Worm (Caenorhabditis elegans): ENCODE data around the gene Y38E10A.34.

Y38E10A.34 gene

ce11 chrII:12665019-12665418 is 34.0 kb downstream of the Y38E10A.34 start:
- TF ChIP-seq ref-1 (GFP tag; conservative IDR thresholded peaks at IDR 0.05) (no peak), klf-2 (GFP tag; conservative IDR thresholded peaks at IDR 0.05) (no peak), med-1 (GFP tag; optimal IDR thresholded peaks at IDR 0.05; ENCODE audit: insufficient read depth) (no peak), T22C8.4 (GFP tag; IDR thresholded peaks at IDR 0.05) (no peak), flt-1 (GFP tag; IDR thresholded peaks at IDR 0.05) (no peak), ztf-29 (GFP tag; IDR thresholded peaks at IDR 0.05) (no peak), cog-1 (tag; optimal IDR thresholded peaks at IDR 0.05) (no peak), ztf-23 (GFP tag; IDR thresholded peaks at IDR 0.05) (no peak), tab-1 (GFP tag; IDR thresholded peaks at IDR 0.05) (no peak)

DNA sequence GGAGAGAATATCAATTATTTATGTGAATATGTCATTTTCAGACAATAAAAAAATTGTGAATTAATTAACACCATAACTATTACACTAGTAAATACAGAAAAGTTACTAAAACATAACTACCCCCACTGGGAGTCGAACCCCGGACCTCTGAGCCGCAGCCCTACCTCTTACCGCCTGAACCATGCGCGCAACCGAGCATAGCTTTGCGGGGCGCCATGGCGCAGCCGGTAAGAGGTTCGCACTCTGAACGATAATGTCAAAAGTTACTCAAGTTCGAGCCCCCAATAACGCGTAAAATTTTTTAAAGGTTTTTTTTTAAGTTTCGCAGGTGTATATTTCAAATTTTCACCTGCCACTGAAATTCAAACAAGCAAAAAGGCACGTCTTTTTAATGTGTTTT is 35.1 kb downstream of the Y38E10A.34 start:
- TF ChIP-seq med-1 (GFP tag; optimal IDR thresholded peaks at IDR 0.05; ENCODE audit: insufficient read depth) (no peak), ref-1 (GFP tag; conservative IDR thresholded peaks at IDR 0.05) (no peak), T22C8.4 (GFP tag; IDR thresholded peaks at IDR 0.05) (no peak), tab-1 (GFP tag; IDR thresholded peaks at IDR 0.05) (no peak), ztf-23 (GFP tag; IDR thresholded peaks at IDR 0.05) (no peak), ztf-29 (GFP tag; IDR thresholded peaks at IDR 0.05) (no peak), cog-1 (tag; optimal IDR thresholded peaks at IDR 0.05) (no peak), flt-1 (GFP tag; IDR thresholded peaks at IDR 0.05) (no peak), klf-2 (GFP tag; conservative IDR thresholded peaks at IDR 0.05) (no peak)

DNA sequence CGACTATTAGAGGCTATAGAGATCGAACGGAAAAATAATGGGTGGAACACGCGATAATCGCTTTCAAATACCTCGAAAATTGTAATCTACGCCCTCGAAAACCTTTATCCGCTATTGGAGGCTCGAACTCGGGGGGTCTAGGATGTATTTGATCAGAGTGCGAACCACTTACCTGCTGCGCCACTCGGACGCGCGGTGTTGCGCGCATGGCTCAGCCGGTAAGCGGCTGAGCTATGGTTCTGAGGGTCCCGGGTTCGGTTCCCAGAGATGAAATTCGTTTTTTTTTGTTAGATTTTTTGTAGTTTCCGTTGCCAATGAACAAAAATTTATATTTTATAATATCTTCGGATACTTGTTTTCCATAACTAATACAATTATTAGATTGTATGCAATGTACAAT is 37.2 kb downstream of the Y38E10A.34 start:
- TF ChIP-seq flt-1 (GFP tag; IDR thresholded peaks at IDR 0.05) (no peak), klf-2 (GFP tag; conservative IDR thresholded peaks at IDR 0.05) (no peak), cog-1 (tag; optimal IDR thresholded peaks at IDR 0.05) (no peak), ref-1 (GFP tag; conservative IDR thresholded peaks at IDR 0.05) (no peak), ztf-29 (GFP tag; IDR thresholded peaks at IDR 0.05) (no peak), T22C8.4 (GFP tag; IDR thresholded peaks at IDR 0.05) (no peak), med-1 (GFP tag; optimal IDR thresholded peaks at IDR 0.05; ENCODE audit: insufficient read depth) (no peak), tab-1 (GFP tag; IDR thresholded peaks at IDR 0.05) (no peak), ztf-23 (GFP tag; IDR thresholded peaks at IDR 0.05) (no peak)

- TF ChIP-seq ref-1 (GFP tag; conservative IDR thresholded peaks at IDR 0.05) (no peak), T22C8.4 (GFP tag; IDR thresholded peaks at IDR 0.05) (no peak), cog-1 (tag; optimal IDR thresholded peaks at IDR 0.05) (no peak), flt-1 (GFP tag; IDR thresholded peaks at IDR 0.05) (no peak), ztf-23 (GFP tag; IDR thresholded peaks at IDR 0.05) (no peak), ztf-29 (GFP tag; IDR thresholded peaks at IDR 0.05) (no peak), tab-1 (GFP tag; IDR thresholded peaks at IDR 0.05) (no peak), med-1 (GFP tag; optimal IDR thresholded peaks at IDR 0.05; ENCODE audit: insufficient read depth) (no peak), klf-2 (GFP tag; conservative IDR thresholded peaks at IDR 0.05) (no peak)
Observed at ce11 chrII:12668874-12669273, 37.9 kb downstream of the Y38E10A.34 start.

ce11 chrII:12669342-12669741 is 38.4 kb downstream of the Y38E10A.34 start:
- TF ChIP-seq T22C8.4 (GFP tag; IDR thresholded peaks at IDR 0.05) (no peak), ztf-29 (GFP tag; IDR thresholded peaks at IDR 0.05) (no peak), ref-1 (GFP tag; conservative IDR thresholded peaks at IDR 0.05) (no peak), cog-1 (tag; optimal IDR thresholded peaks at IDR 0.05) (no peak), klf-2 (GFP tag; conservative IDR thresholded peaks at IDR 0.05) (no peak), tab-1 (GFP tag; IDR thresholded peaks at IDR 0.05) (no peak), ztf-23 (GFP tag; IDR thresholded peaks at IDR 0.05) (no peak), flt-1 (GFP tag; IDR thresholded peaks at IDR 0.05) (no peak), med-1 (GFP tag; optimal IDR thresholded peaks at IDR 0.05; ENCODE audit: insufficient read depth) (no peak)

- TF ChIP-seq T22C8.4 (GFP tag; IDR thresholded peaks at IDR 0.05) = no peak
- no peak for TF ChIP-seq flt-1 (GFP tag; IDR thresholded peaks at IDR 0.05)
- TF ChIP-seq cog-1 (tag; optimal IDR thresholded peaks at IDR 0.05) = no peak
- no peak for TF ChIP-seq med-1 (GFP tag; optimal IDR thresholded peaks at IDR 0.05; ENCODE audit: insufficient read depth)
- no peak for TF ChIP-seq ref-1 (GFP tag; conservative IDR thresholded peaks at IDR 0.05)
- no peak for TF ChIP-seq klf-2 (GFP tag; conservative IDR thresholded peaks at IDR 0.05)
- no peak for TF ChIP-seq ztf-23 (GFP tag; IDR thresholded peaks at IDR 0.05)
- TF ChIP-seq tab-1 (GFP tag; IDR thresholded peaks at IDR 0.05) = no peak
- no peak for TF ChIP-seq ztf-29 (GFP tag; IDR thresholded peaks at IDR 0.05)
Observed at ce11 chrII:12669882-12670281, 38.9 kb downstream of the Y38E10A.34 start.

DNA sequence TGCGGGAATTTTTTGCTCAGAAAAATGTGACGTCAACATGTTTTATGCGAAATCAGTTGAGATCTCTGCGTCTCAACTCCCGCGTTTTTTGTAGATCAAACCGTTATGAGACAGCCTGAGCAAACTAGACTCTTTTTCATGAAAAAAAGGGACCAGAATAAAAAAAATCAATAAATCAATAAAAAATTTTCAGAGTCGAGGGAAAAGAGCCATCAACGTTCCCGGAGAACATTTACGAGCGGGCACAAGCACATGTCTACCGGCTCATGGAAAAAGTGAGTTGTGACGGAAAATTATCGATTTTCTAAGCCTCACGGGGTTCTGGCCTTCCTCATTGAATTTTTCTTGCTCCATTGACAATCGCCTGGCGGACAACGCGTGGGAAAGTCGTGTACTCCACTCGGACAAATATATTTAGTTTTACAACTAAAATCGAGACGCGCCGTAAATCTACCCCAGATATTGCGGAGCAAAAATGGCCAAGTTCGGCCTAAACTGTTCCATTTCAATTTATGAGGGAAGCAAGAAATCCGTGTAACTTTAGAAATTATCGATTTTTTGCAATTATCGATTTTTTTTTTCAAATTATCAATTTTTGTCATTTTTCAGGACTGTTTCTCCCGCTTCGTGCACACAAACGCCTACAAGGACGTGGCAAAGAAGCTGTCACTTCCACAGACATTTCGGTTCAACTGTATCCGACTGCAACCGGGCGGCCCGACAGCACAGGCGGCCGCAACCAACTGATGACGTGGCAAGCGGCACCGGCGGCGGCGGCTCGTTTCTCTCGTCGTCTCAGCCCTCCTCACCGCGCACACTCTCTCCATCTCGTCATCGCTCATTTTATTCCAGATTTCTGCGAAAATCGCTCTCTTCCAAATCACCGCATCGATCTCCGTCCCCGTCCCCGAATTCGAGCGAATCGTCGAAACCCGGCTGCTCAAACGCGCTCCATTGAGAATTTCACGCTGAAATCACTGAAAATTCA is 40.2 kb downstream of the Y38E10A.34 start:
- TF ChIP-seq T22C8.4 (GFP tag; IDR thresholded peaks at IDR 0.05) (peak; percentile 73), med-1 (GFP tag; optimal IDR thresholded peaks at IDR 0.05; ENCODE audit: insufficient read depth) (no peak), cog-1 (tag; optimal IDR thresholded peaks at IDR 0.05) (no peak), ztf-29 (GFP tag; IDR thresholded peaks at IDR 0.05) (no peak), ref-1 (GFP tag; conservative IDR thresholded peaks at IDR 0.05) (no peak), flt-1 (GFP tag; IDR thresholded peaks at IDR 0.05) (peak; percentile 24; the same call in 1 of the 2 replicates), klf-2 (GFP tag; conservative IDR thresholded peaks at IDR 0.05) (no peak)

DNA sequence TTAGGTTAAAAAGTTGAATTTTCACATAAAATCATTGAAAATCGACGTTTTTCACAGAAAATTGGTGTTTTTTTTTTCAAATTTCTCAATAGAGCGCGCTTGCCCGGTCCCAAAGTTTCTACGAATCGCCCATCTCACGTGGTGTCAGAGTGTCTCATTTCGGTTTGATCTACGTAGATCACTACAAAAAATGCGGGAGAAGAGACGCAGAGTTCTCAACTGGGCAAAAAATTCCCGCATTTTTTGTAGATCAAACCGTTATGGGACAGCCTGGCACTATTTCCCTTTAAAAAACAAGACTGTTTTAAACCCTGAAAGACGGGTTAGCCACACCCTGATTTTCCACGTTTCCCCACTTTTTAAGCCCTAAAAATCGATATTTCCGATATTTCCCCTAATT is 40.9 kb downstream of the Y38E10A.34 start:
- TF ChIP-seq T22C8.4 (GFP tag; IDR thresholded peaks at IDR 0.05) (no peak), ref-1 (GFP tag; conservative IDR thresholded peaks at IDR 0.05) (no peak), ztf-29 (GFP tag; IDR thresholded peaks at IDR 0.05) (no peak), ztf-23 (GFP tag; IDR thresholded peaks at IDR 0.05) (no peak)

DNA sequence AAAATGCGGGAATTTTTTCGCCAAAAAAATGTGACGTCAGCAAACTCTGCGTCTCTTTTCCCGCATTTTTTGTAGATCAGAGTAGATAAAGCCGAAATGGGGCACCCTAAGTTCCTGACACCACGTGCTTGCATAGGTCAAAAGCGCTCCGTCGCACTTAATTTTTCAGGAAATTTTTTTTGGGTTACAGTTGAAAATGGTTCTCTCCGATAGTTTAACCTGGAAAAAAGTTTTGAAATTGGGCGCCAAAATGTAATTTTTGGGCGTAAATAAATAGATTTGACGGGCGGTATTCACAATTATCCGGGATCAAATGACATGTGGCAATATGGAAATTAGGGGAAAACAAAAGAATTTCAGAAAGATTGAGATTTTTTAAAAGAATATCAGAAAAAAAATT is 41.5 kb downstream of the Y38E10A.34 start:
- TF ChIP-seq med-1 (GFP tag; optimal IDR thresholded peaks at IDR 0.05; ENCODE audit: insufficient read depth) (no peak), cog-1 (tag; optimal IDR thresholded peaks at IDR 0.05) (no peak)

- TF ChIP-seq tab-1 (GFP tag; IDR thresholded peaks at IDR 0.05) (no peak), flt-1 (GFP tag; IDR thresholded peaks at IDR 0.05) (no peak), ztf-29 (GFP tag; IDR thresholded peaks at IDR 0.05) (no peak), cog-1 (tag; optimal IDR thresholded peaks at IDR 0.05) (no peak), T22C8.4 (GFP tag; IDR thresholded peaks at IDR 0.05) (no peak), klf-2 (GFP tag; conservative IDR thresholded peaks at IDR 0.05) (no peak)
Observed at ce11 chrII:12673311-12673710, 42.3 kb downstream of the Y38E10A.34 start.
